Worm (Caenorhabditis elegans) whole organism, L4/young adult: ENCODE measurements around the gene ZK643.6.
"Not testable (repeated sequence)": the region's sequence is repeated elsewhere in the genome, so short reads cannot be mapped to it uniquely, and the experiment has no call there.

Source experiments
- W03F9.2 ChIP-seq: fragments of 150-350 bp; optimal IDR thresholded peaks from 2 replicates; lab custom pipeline; 2014; ENCODE audit warnings: missing biosample characterization, missing genetic modification characterization
- dao-5 ChIP-seq: sonication (generic microtip); optimal IDR thresholded peaks from 2 replicates; lab custom pipeline; 2016; ENCODE audit warnings: missing genotype, missing genetic modification characterization, moderate library complexity, missing compliant biosample characterization
- him-1 ChIP-seq: sonication (generic microtip); optimal IDR thresholded peaks from 2 replicates; lab custom pipeline; 2016; ENCODE audit warnings: missing genotype, missing genetic modification reagents, missing genetic modification characterization, missing compliant biosample characterization

- TF ChIP-seq dao-5; him-1 (tag; lab: Kevin White, UChicago); W03F9.2 (tag; lab: Kevin White, UChicago): not testable (repeated sequence)
Observed at ce11 chrIII:9005905-9006372, 45.4 kb upstream of the ZK643.6 start, which contains the start of gene rab-6.1.
